Worm (Caenorhabditis elegans) whole organism, early embryonic: Measurements from ENCODE around the gene mrt-2.

Experiments
- B0310.2 ChIP-seq: sonication (generic microtip); optimal IDR thresholded peaks from 2 replicates; lab custom pipeline; 2016; ENCODE audit warnings: mild to moderate bottlenecking, missing genetic modification characterization, missing compliant biosample characterization
- ama-1 ChIP-seq: fragments of 150-350 bp; optimal IDR thresholded peaks from 2 replicates; lab custom pipeline; 2014
- ceh-13 ChIP-seq: fragments of 200-800 bp; sonication (Bioruptor generic); optimal IDR thresholded peaks from 2 replicates; lab custom pipeline; 2018; ENCODE audit warnings: mild to moderate bottlenecking, missing genetic modification characterization, missing compliant biosample characterization
- pes-1 ChIP-seq: fragments of 200-800 bp; sonication (Bioruptor generic); IDR thresholded peaks from 2 replicates; pipeline ENCODE4 v1.3.6; 2022; ENCODE audit warnings: missing genetic modification reagents, missing genetic modification characterization, missing compliant biosample characterization
- scrt-1 ChIP-seq: fragments of 200-800 bp; sonication (Bioruptor generic); IDR thresholded peaks from 2 replicates; pipeline ENCODE4 v1.3.6; 2022; ENCODE audit warnings: missing genetic modification characterization, missing compliant biosample characterization

DNA sequence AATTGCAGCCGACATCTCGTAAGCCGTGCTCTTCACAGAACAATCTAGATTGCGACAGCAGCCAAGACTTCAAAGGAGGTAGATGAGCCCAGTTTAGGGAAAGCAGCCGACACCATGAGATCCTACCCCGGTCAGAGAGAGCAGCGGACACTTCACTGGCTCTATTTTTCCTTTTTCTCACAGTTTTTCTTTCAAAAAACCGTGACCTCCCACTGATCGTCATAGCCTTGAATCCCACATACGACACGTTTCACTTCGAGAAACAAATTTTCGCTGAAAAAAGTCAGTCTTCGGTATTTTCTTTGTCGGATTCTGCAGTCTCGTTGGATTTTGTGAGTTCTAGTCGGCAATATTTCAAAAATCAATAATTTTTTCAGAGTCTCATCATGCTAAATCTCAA lies 14.5 kb upstream of the mrt-2 start, which contains the start of gene Y41C4A.21:
- TF ChIP-seq ama-1: no peak
- no peak for TF ChIP-seq scrt-1 (GFP tag; lab: Robert Waterston, UW)
- no peak for TF ChIP-seq pes-1 (GFP tag; lab: Robert Waterston, UW)
- TF ChIP-seq ceh-13 (GFP tag; lab: Kevin White, UChicago): no peak
- no peak for TF ChIP-seq B0310.2
